Worm (Caenorhabditis elegans) whole organism, L4 larva: ENCODE measurements around the gene gana-1.

Source experiments
- F49E8.2 ChIP-seq: sonication (generic microtip); optimal IDR thresholded peaks from 2 replicates; lab custom pipeline; 2016; ENCODE audit warnings: missing compliant biosample characterization, mild to moderate bottlenecking, missing genetic modification characterization, borderline replicate concordance
- R02D3.7 ChIP-seq: fragments of 150-350 bp; sonication (generic microtip); optimal IDR thresholded peaks from 3 replicates; lab custom pipeline; 2014; ENCODE audit warnings: missing biosample characterization, missing genetic modification characterization
- lir-3 ChIP-seq: sonication (generic microtip); optimal IDR thresholded peaks from 2 replicates; lab custom pipeline; 2016; ENCODE audit warnings: mild to moderate bottlenecking, missing genetic modification characterization, missing compliant biosample characterization
- sdz-12 ChIP-seq: fragments of 200-800 bp; sonication (Bioruptor generic); optimal IDR thresholded peaks from 2 replicates; lab custom pipeline; 2018; ENCODE audit warnings: mild to moderate bottlenecking, missing genetic modification characterization, missing compliant biosample characterization

DNA sequence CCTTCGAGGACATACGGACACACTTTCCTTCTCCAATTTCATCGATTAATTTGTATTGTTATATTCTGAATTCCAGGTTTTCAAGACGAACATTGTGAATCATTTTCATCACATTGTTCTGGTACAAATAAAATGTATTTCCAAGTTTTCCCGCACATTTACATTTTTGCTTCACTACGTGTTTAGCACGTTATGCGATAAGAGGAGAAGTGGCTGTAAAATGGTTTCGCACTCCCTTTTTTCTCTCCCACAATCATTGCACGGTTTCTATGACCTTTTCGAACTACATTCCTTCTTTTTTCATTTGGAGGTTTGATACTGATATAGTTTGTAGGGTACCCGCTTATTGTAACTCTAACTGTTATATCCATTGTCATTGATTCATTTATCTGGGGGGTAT, 26.7 kb downstream of the gana-1 start:
- TF ChIP-seq sdz-12 (GFP tag; lab: Kevin White, UChicago) (no peak), R02D3.7 (tag; lab: Kevin White, UChicago) (no peak), F49E8.2 (tag; lab: Kevin White, UChicago) (no peak), lir-3 (tag; lab: Kevin White, UChicago) (no peak)
